Fruit fly (Drosophila melanogaster) whole organism, embryonic: ENCODE data around the gene Nost.
A peak's percentile ranks its signal among the peaks of the same experiment; 100 is the strongest.

Source experiments
- Adf1 ChIP-seq: fragments of 200-800 bp; sonication (Bioruptor generic); IDR thresholded peaks from 2 replicates; pipeline ENCODE4 v1.3.6; 2022; ENCODE audit warnings: missing biosample characterization, missing genetic modification characterization
- Atf3 ChIP-seq: fragments of 200-800 bp; sonication (Bioruptor generic); optimal IDR thresholded peaks from 3 replicates; lab custom pipeline; 2016; ENCODE audit warnings: missing biosample characterization, missing genetic modification characterization
- B-H1 ChIP-seq: fragments of 200-800 bp; sonication (Bioruptor generic); IDR thresholded peaks from 3 replicates; pipeline ENCODE4 v1.3.6; 2022; ENCODE audit warnings: missing biosample characterization, missing genetic modification characterization
- CG10147 ChIP-seq: fragments of 200-800 bp; sonication (Bioruptor generic); optimal IDR thresholded peaks from 2 replicates; lab custom pipeline; 2019; ENCODE audit warnings: missing biosample characterization, mild to moderate bottlenecking, missing genetic modification characterization, moderate library complexity
- CG10209 ChIP-seq: fragments of 200-800 bp; sonication (Bioruptor generic); optimal IDR thresholded peaks from 3 replicates; lab custom pipeline; 2017; ENCODE audit warnings: missing biosample characterization, mild to moderate bottlenecking, missing genetic modification characterization, missing genetic modification reagents
- CG10366 ChIP-seq: fragments of 200-800 bp; sonication (Bioruptor generic); IDR thresholded peaks from 2 replicates; pipeline ENCODE4 v1.3.6; 2022; ENCODE audit warnings: missing biosample characterization, missing genetic modification characterization
- CG10543 ChIP-seq: fragments of 200-800 bp; sonication (Bioruptor generic); optimal IDR thresholded peaks from 3 replicates; lab custom pipeline; 2017; ENCODE audit warnings: missing biosample characterization, mild to moderate bottlenecking, missing genetic modification characterization, moderate library complexity
- CG10654 ChIP-seq: fragments of 200-800 bp; sonication (Bioruptor generic); optimal IDR thresholded peaks from 2 replicates; lab custom pipeline; 2016; ENCODE audit warnings: missing biosample characterization, missing genetic modification characterization
- CG10959 ChIP-seq: fragments of 200-800 bp; sonication (Bioruptor generic); IDR thresholded peaks from 2 replicates; pipeline ENCODE4 v1.3.6; 2022; ENCODE audit warnings: missing biosample characterization, missing genetic modification characterization
- CG13775 ChIP-seq: fragments of 200-800 bp; sonication (Bioruptor generic); optimal IDR thresholded peaks from 3 replicates; lab custom pipeline; 2017; ENCODE audit warnings: missing biosample characterization, mild to moderate bottlenecking, missing genetic modification characterization
- CG14710 ChIP-seq: fragments of 200-800 bp; sonication (Bioruptor generic); optimal IDR thresholded peaks from 3 replicates; lab custom pipeline; 2019; ENCODE audit warnings: missing biosample characterization, mild to moderate bottlenecking, missing genetic modification characterization, moderate library complexity
- CG18764 ChIP-seq: fragments of 200-800 bp; sonication (Bioruptor generic); optimal IDR thresholded peaks from 3 replicates; lab custom pipeline; 2016; ENCODE audit warnings: missing biosample characterization, missing genetic modification characterization
- CG30403 ChIP-seq: fragments of 200-800 bp; sonication (Bioruptor generic); optimal IDR thresholded peaks from 3 replicates; lab custom pipeline; 2016; ENCODE audit warnings: missing biosample characterization, missing genetic modification characterization
- CG33557 ChIP-seq: fragments of 200-800 bp; sonication (Bioruptor generic); optimal IDR thresholded peaks from 2 replicates; lab custom pipeline; 2019; ENCODE audit warnings: missing biosample characterization, mild to moderate bottlenecking, missing genetic modification characterization, moderate library complexity
- CG34422 ChIP-seq: fragments of 200-800 bp; sonication (Bioruptor generic); IDR thresholded peaks from 3 replicates; pipeline ENCODE4 v1.3.6; 2022; ENCODE audit warnings: missing biosample characterization, missing genetic modification characterization
- CG5180 ChIP-seq: fragments of 200-800 bp; sonication (Bioruptor generic); optimal IDR thresholded peaks from 3 replicates; lab custom pipeline; 2017; ENCODE audit warnings: missing biosample characterization, missing genetic modification characterization, mild to moderate bottlenecking, moderate library complexity, missing genetic modification reagents
- CG6689 ChIP-seq: fragments of 200-800 bp; sonication (Bioruptor generic); IDR thresholded peaks from 2 replicates; pipeline ENCODE4 v1.3.6; 2022; ENCODE audit warnings: missing biosample characterization, missing genetic modification characterization
- CG6791 ChIP-seq: fragments of 200-800 bp; sonication (Bioruptor generic); IDR thresholded peaks from 3 replicates; pipeline ENCODE4 v1.3.6; 2022; ENCODE audit warnings: missing biosample characterization, missing genetic modification characterization; ENCODE audit not compliant: partially characterized antibody
- CG7745 ChIP-seq: fragments of 200-800 bp; sonication (Bioruptor generic); optimal IDR thresholded peaks from 2 replicates; lab custom pipeline; 2018; ENCODE audit warnings: missing biosample characterization, mild to moderate bottlenecking, missing genetic modification characterization, moderate library complexity
- CG7963 ChIP-seq: fragments of 200-800 bp; sonication (Bioruptor generic); IDR thresholded peaks from 3 replicates; pipeline ENCODE4 v1.3.6; 2022; ENCODE audit warnings: missing biosample characterization, missing genetic modification characterization; ENCODE audit not compliant: partially characterized antibody
- CG9215 ChIP-seq: fragments of 200-800 bp; sonication (Bioruptor generic); IDR thresholded peaks from 2 replicates; pipeline ENCODE4 v1.3.6; 2022; ENCODE audit warnings: missing biosample characterization, missing genetic modification characterization
- CG9797 ChIP-seq: fragments of 200-800 bp; sonication (Bioruptor generic); optimal IDR thresholded peaks from 3 replicates; lab custom pipeline; 2018; ENCODE audit warnings: missing biosample characterization, mild to moderate bottlenecking, missing genetic modification characterization
- CoRest ChIP-seq: fragments of 200-800 bp; sonication (Bioruptor generic); optimal IDR thresholded peaks from 3 replicates; lab custom pipeline; 2018; ENCODE audit warnings: missing biosample characterization, mild to moderate bottlenecking, missing genetic modification characterization, moderate library complexity
- D ChIP-seq, 2 experiments: fragments of 200-800 bp in 1 of 2; fragments of >200 bp in 1 of 2; sonication (Bioruptor generic) in 1 of 2; optimal IDR thresholded peaks; 2 replicates in 1 of 2; 3 replicates in 1 of 2; lab custom pipeline; 2017; ENCODE audit warnings: mild to moderate bottlenecking in 1 of 2, missing biosample characterization in 1 of 2, missing genetic modification characterization in 1 of 2, missing genetic modification reagents in 1 of 2
- Dp ChIP-seq: fragments of 200-800 bp; sonication (Bioruptor generic); optimal IDR thresholded peaks from 2 replicates; lab custom pipeline; 2018; ENCODE audit warnings: missing biosample characterization, mild to moderate bottlenecking, missing genetic modification characterization, moderate library complexity
- HmgZ ChIP-seq: fragments of 200-800 bp; sonication (Bioruptor generic); optimal IDR thresholded peaks from 2 replicates; lab custom pipeline; 2018; ENCODE audit warnings: missing biosample characterization, mild to moderate bottlenecking, missing genetic modification characterization
- Hr39 ChIP-seq: fragments of >200 bp; optimal IDR thresholded peaks from 2 replicates; lab custom pipeline; 2017
- Poxn ChIP-seq: fragments of 200-800 bp; sonication (Bioruptor generic); IDR thresholded peaks from 2 replicates; pipeline ENCODE4 v1.3.6; 2022; ENCODE audit warnings: missing biosample characterization, missing genetic modification characterization
- Ravus ChIP-seq: fragments of 200-800 bp; sonication (Bioruptor generic); IDR thresholded peaks from 2 replicates; pipeline ENCODE4 v1.3.6; 2022; ENCODE audit warnings: missing biosample characterization, missing genetic modification characterization
- Taf1 ChIP-seq: fragments of 200-800 bp; sonication (Bioruptor generic); IDR thresholded peaks from 2 replicates; pipeline ENCODE4 v1.3.6; 2022; ENCODE audit warnings: missing biosample characterization, missing genetic modification characterization
- bsh ChIP-seq, 2 experiments: fragments of 200-800 bp; sonication (Bioruptor generic); optimal IDR thresholded peaks; 2 replicates each; lab custom pipeline; 2017 to 2018; ENCODE audit warnings: mild to moderate bottlenecking in 2 of 2, missing biosample characterization in 2 of 2, missing genetic modification characterization in 2 of 2, moderate library complexity in 1 of 2
- chinmo ChIP-seq: fragments of 200-800 bp; sonication (Bioruptor generic); IDR thresholded peaks from 4 replicates; pipeline ENCODE4 v1.3.6; 2022; ENCODE audit warnings: missing biosample characterization, missing genetic modification characterization; ENCODE audit not compliant: partially characterized antibody
- cwo ChIP-seq: fragments of 200-800 bp; sonication (Bioruptor generic); optimal IDR thresholded peaks from 3 replicates; lab custom pipeline; 2017; ENCODE audit warnings: missing biosample characterization, missing genetic modification characterization, mild to moderate bottlenecking, moderate library complexity, missing genetic modification reagents
- da ChIP-seq: fragments of 200-800 bp; sonication (Bioruptor generic); optimal IDR thresholded peaks from 2 replicates; lab custom pipeline; 2016; ENCODE audit warnings: missing biosample characterization, missing genetic modification characterization
- dan ChIP-seq: fragments of 200-800 bp; sonication (Bioruptor generic); IDR thresholded peaks from 2 replicates; pipeline ENCODE4 v1.3.6; 2022; ENCODE audit warnings: missing biosample characterization, missing genetic modification characterization
- ems ChIP-seq: fragments of 200-800 bp; sonication (Bioruptor generic); optimal IDR thresholded peaks from 3 replicates; lab custom pipeline; 2016; ENCODE audit warnings: missing biosample characterization, missing genetic modification characterization
- exex ChIP-seq: fragments of 200-800 bp; sonication (Bioruptor generic); optimal IDR thresholded peaks from 4 replicates; lab custom pipeline; 2018; ENCODE audit warnings: missing biosample characterization, mild to moderate bottlenecking, missing genetic modification characterization, moderate library complexity
- fd64A ChIP-seq: fragments of 200-800 bp; sonication (Bioruptor generic); optimal IDR thresholded peaks from 3 replicates; lab custom pipeline; 2018; ENCODE audit warnings: missing biosample characterization, mild to moderate bottlenecking, missing genetic modification characterization
- fd96Cb ChIP-seq: fragments of 200-800 bp; sonication (Bioruptor generic); optimal IDR thresholded peaks from 2 replicates; lab custom pipeline; 2018; ENCODE audit warnings: missing biosample characterization, mild to moderate bottlenecking, missing genetic modification characterization, moderate library complexity
- h ChIP-seq: fragments of >200 bp; optimal IDR thresholded peaks from 2 replicates; lab custom pipeline; 2017
- hbn ChIP-seq: fragments of 200-800 bp; sonication (Bioruptor generic); IDR thresholded peaks from 2 replicates; pipeline ENCODE4 v1.3.6; 2022; ENCODE audit warnings: missing biosample characterization, missing genetic modification characterization; ENCODE audit not compliant: partially characterized antibody
- hkb ChIP-seq, 2 experiments: fragments of 200-800 bp in 1 of 2; fragments of >200 bp in 1 of 2; sonication (Bioruptor generic) in 1 of 2; IDR thresholded peaks in 1 of 2; optimal IDR thresholded peaks in 1 of 2; 2 replicates each; pipeline versions ENCODE4 v1.3.6 to Lab custom; 2017 to 2022; ENCODE audit warnings: missing biosample characterization in 1 of 2, missing genetic modification characterization in 1 of 2
- nau ChIP-seq: fragments of 200-800 bp; sonication (Bioruptor generic); optimal IDR thresholded peaks from 3 replicates; lab custom pipeline; 2017; ENCODE audit warnings: missing biosample characterization, mild to moderate bottlenecking, missing genetic modification characterization, missing genetic modification reagents
- org-1 ChIP-seq: fragments of 200-800 bp; sonication (Bioruptor generic); optimal IDR thresholded peaks from 2 replicates; lab custom pipeline; 2017; ENCODE audit warnings: missing biosample characterization, missing genetic modification characterization
- pb ChIP-seq: fragments of 200-800 bp; sonication (Bioruptor generic); optimal IDR thresholded peaks from 3 replicates; lab custom pipeline; 2016; ENCODE audit warnings: missing biosample characterization, missing genetic modification characterization
- ro ChIP-seq: fragments of 200-800 bp; sonication (Bioruptor generic); IDR thresholded peaks from 2 replicates; pipeline ENCODE4 v1.3.6; 2022; ENCODE audit warnings: missing biosample characterization, missing genetic modification characterization
- stwl ChIP-seq: fragments of 200-800 bp; sonication (Bioruptor generic); optimal IDR thresholded peaks from 3 replicates; lab custom pipeline; 2018; ENCODE audit warnings: missing biosample characterization, mild to moderate bottlenecking, missing genetic modification characterization, moderate library complexity
- tup ChIP-seq: fragments of 200-800 bp; sonication (Bioruptor generic); optimal IDR thresholded peaks from 2 replicates; lab custom pipeline; 2016; ENCODE audit warnings: missing biosample characterization, mild to moderate bottlenecking, missing genetic modification characterization, moderate library complexity
- twi ChIP-seq: fragments of 200-800 bp; optimal IDR thresholded peaks from 2 replicates; lab custom pipeline; 2019; ENCODE audit warnings: missing biosample characterization, mild to moderate bottlenecking, missing genetic modification characterization, moderate library complexity
- unpg ChIP-seq: fragments of 200-800 bp; sonication (Bioruptor generic); optimal IDR thresholded peaks from 3 replicates; lab custom pipeline; 2018; ENCODE audit warnings: missing biosample characterization, mild to moderate bottlenecking, missing genetic modification characterization, moderate library complexity

The Nost gene

dm6 chrX:9082600-9082999, 52.6 kb downstream of the Nost start, which contains the start of gene APC4 (continued):
- TF ChIP-seq CG10209 (GFP tag; lab: Kevin White, UChicago) (peak; percentile 9), stwl (tag; lab: Kevin White, UChicago) (no peak), CG18764 (no peak), ems (GFP tag; lab: Kevin White, UChicago) (no peak), CoRest (peak; percentile 66), CG13775 (GFP tag; lab: Kevin White, UChicago) (peak; percentile 9), tup (GFP tag; lab: Kevin White, UChicago) (no peak), fd96Cb (tag; lab: Kevin White, UChicago) (no peak), Adf1 (GFP tag; lab: Robert Waterston, UW) (no peak), CG10654 (no peak), D (optimal IDR thresholded peaks at IDR 0.05; lab: Kevin White, UChicago) (no peak), D (GFP tag; optimal IDR thresholded peaks at IDR 0.05; lab: Kevin White, UChicago) (no peak), exex (tag; lab: Kevin White, UChicago) (no peak), unpg (GFP tag; lab: Kevin White, UChicago) (no peak), h (no peak), hbn (no peak), chinmo (no peak), org-1 (GFP tag; lab: Kevin White, UChicago) (no peak), Hr39 (lab: Kevin White, UChicago) (no peak), Dp (GFP tag; lab: Kevin White, UChicago) (peak; percentile 1), twi (tag; lab: Kevin White, UChicago) (no peak), CG6791 (no peak), bsh (GFP tag; optimal IDR thresholded peaks at IDR 0.05; lab: Kevin White, UChicago) (no peak), dan (GFP tag; lab: Robert Waterston, UW) (no peak), CG7745 (tag; lab: Kevin White, UChicago) (no peak), CG10366 (no peak), CG10959 (GFP tag; lab: Robert Waterston, UW) (no peak), da (GFP tag; lab: Kevin White, UChicago) (no peak), ro (no peak), HmgZ (tag; lab: Kevin White, UChicago) (no peak), Ravus (no peak), CG9215 (no peak), Poxn (no peak), fd64A (GFP tag; lab: Kevin White, UChicago) (no peak), Atf3 (GFP tag; lab: Kevin White, UChicago) (no peak), cwo (no peak), Taf1 (no peak), hkb (optimal IDR thresholded peaks at IDR 0.05; lab: Kevin White, UChicago) (no peak), hkb (GFP tag; IDR thresholded peaks at IDR 0.05; lab: Robert Waterston, UW) (no peak), nau (GFP tag; lab: Kevin White, UChicago) (no peak), CG10543 (GFP tag; lab: Kevin White, UChicago) (peak; percentile 26), CG34422 (GFP tag; lab: Robert Waterston, UW) (no peak), CG14710 (tag; lab: Kevin White, UChicago) (peak; percentile 52), CG33557 (GFP tag; lab: Kevin White, UChicago) (peak; percentile 54), CG6689 (GFP tag; lab: Robert Waterston, UW) (no peak), CG9797 (GFP tag; lab: Kevin White, UChicago) (no peak), CG30403 (GFP tag; lab: Kevin White, UChicago) (peak; percentile 55), CG5180 (GFP tag; lab: Kevin White, UChicago) (no peak), B-H1 (no peak), CG7963 (no peak), pb (GFP tag; lab: Kevin White, UChicago) (no peak), CG10147 (GFP tag; lab: Kevin White, UChicago) (no peak)
